Fruit fly (Drosophila melanogaster): ENCODE results near the gene klu.

klu gene

DNA sequence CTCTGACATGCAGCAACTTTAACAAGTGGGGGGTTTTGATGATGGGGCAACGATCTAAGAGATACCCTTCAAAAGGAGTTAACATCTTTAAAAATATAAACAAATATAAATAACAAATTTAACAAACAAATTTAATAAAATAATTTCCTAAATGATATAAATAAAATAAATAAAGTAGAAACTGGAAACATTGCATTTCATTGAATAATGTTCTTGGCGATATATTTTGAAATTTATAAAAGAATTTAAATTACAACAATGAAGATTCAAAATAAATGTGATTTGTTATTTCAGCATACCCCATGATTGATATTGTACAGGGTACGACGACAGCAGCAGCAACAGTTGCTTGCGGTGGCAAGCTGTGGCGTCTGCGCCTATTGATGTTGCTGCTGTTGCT lies 57.9 kb downstream of the klu start (continued):
- TF ChIP-seq CG6854 (GFP tag; optimal IDR thresholded peaks at IDR 0.05) = no peak
- peak; percentile 53 for TF ChIP-seq spab (GFP tag; optimal IDR thresholded peaks at IDR 0.05)
- peak; percentile 30; the same call in 1 of the 3 replicates for TF ChIP-seq eg (GFP tag; IDR thresholded peaks at IDR 0.05)
- TF ChIP-seq OdsH (GFP tag; optimal IDR thresholded peaks at IDR 0.05) = peak; percentile 56
- peak; percentile 40 to 61 for TF ChIP-seq ss (GFP tag; optimal IDR thresholded peaks at IDR 0.05)
- TF ChIP-seq CG8119 (GFP tag; IDR thresholded peaks at IDR 0.05) = peak; percentile 89
- peak; percentile 71 for TF ChIP-seq CG6276 (GFP tag; optimal IDR thresholded peaks at IDR 0.05)
- TF ChIP-seq CG34406 (GFP tag; optimal IDR thresholded peaks at IDR 0.05) = peak; percentile 64
- TF ChIP-seq Ets21C (GFP tag; optimal IDR thresholded peaks at IDR 0.05) = no peak
- peak; percentile 34 for TF ChIP-seq Met (GFP tag; optimal IDR thresholded peaks at IDR 0.05)
- peak; percentile 20 for TF ChIP-seq CG6792 (GFP tag; optimal IDR thresholded peaks at IDR 0.05)
- peak; percentile 81 for TF ChIP-seq CG15336 (GFP tag; IDR thresholded peaks at IDR 0.05)

- TF ChIP-seq CG11294 (GFP tag; IDR thresholded peaks at IDR 0.05) (no peak), CG15336 (GFP tag; IDR thresholded peaks at IDR 0.05) (no peak), CG32006 (GFP tag; optimal IDR thresholded peaks at IDR 0.05) (peak; percentile 18), salr (GFP tag; optimal IDR thresholded peaks at IDR 0.05) (peak in 1 of 2 experiments; percentile 5), Sox102F (GFP tag; optimal IDR thresholded peaks at IDR 0.05) (no peak), Gug (GFP tag; IDR thresholded peaks at IDR 0.05) (no peak), Eip78C (GFP tag) (peak; percentile 33)
Measured at dm6 chr3L:10949685-10950286, 59.2 kb downstream of the klu start.

dm6 chr3L:10946717-10947280 lies 62.2 kb downstream of the klu start:
- TF ChIP-seq achi (GFP tag; optimal IDR thresholded peaks at IDR 0.05) (peak; percentile 11), Hr4 (GFP tag; optimal IDR thresholded peaks at IDR 0.05) (peak; percentile 13), CG32006 (GFP tag; optimal IDR thresholded peaks at IDR 0.05) (peak; percentile 7), CG11902 (GFP tag; optimal IDR thresholded peaks at IDR 0.05) (no peak), pdm3 (GFP tag; optimal IDR thresholded peaks at IDR 0.05) (peak; percentile 20), OdsH (GFP tag; optimal IDR thresholded peaks at IDR 0.05) (peak; percentile 25), fkh (GFP tag; optimal IDR thresholded peaks at IDR 0.05) (no peak), CG6163 (GFP tag; IDR thresholded peaks at IDR 0.05) (0 out of 3 replicates have a peak, but pooled peaks have one; percentile 32), Met (GFP tag; optimal IDR thresholded peaks at IDR 0.05) (peak; percentile 2), dac (GFP tag; optimal IDR thresholded peaks at IDR 0.05) (no peak), Eip78C (GFP tag) (peak; percentile 81), CG15336 (GFP tag; IDR thresholded peaks at IDR 0.05) (peak; percentile 49), svp (GFP tag) (peak; percentile 37), CG8119 (GFP tag; IDR thresholded peaks at IDR 0.05) (peak; percentile 52; the same call in 2 of the 3 replicates), ss (GFP tag; optimal IDR thresholded peaks at IDR 0.05) (peak in 1 of 2 experiments; percentile 90), spab (GFP tag; optimal IDR thresholded peaks at IDR 0.05) (no peak), eg (GFP tag; IDR thresholded peaks at IDR 0.05) (peak; percentile 46; the same call in 1 of the 3 replicates), Gug (GFP tag; IDR thresholded peaks at IDR 0.05) (no peak), Sox15 (GFP tag; optimal IDR thresholded peaks at IDR 0.05) (no peak), Ets96B (tag; optimal IDR thresholded peaks at IDR 0.05) (peak; percentile 14), CG10669 (GFP tag; optimal IDR thresholded peaks at IDR 0.05) (no peak), CG34406 (GFP tag; optimal IDR thresholded peaks at IDR 0.05) (peak; percentile 8), CG10631 (GFP tag; optimal IDR thresholded peaks at IDR 0.05) (peak; percentile 25), acj6 (GFP tag; optimal IDR thresholded peaks at IDR 0.05) (no peak)

DNA sequence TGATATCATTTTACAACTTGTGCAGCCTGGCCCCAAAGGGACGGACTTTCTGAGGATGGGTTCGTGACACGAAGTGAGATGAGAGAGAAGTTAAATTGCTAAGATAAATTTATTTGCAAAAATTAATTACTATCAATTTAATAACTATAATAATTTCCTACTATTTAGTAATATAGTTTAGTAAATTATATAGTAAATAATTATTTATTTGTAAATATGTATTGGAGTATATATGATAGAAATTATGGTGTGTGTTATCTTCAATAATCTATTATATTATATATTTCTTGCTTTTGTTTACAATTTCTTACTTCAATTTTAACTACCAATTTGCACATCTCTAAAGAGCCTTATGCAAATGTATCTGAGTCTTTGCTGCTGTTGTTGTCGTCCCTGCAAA lies 66.4 kb downstream of the klu start:
- no peak for TF ChIP-seq CG11294 (GFP tag; IDR thresholded peaks at IDR 0.05)
- peak; percentile 63 for TF ChIP-seq CG8632 (GFP tag; optimal IDR thresholded peaks at IDR 0.05)
- peak; percentile 61 for TF ChIP-seq CG10631 (GFP tag; optimal IDR thresholded peaks at IDR 0.05)
- TF ChIP-seq spab (GFP tag; optimal IDR thresholded peaks at IDR 0.05) = peak; percentile 1
- TF ChIP-seq CG8119 (GFP tag; IDR thresholded peaks at IDR 0.05) = no peak
- TF ChIP-seq dsx (GFP tag; optimal IDR thresholded peaks at IDR 0.05; ENCODE audit: poor library complexity, severe bottlenecking) = peak; percentile 68
- no peak for TF ChIP-seq fd85E (GFP tag; optimal IDR thresholded peaks at IDR 0.05)
- TF ChIP-seq CG6276 (GFP tag; optimal IDR thresholded peaks at IDR 0.05) = no peak
- TF ChIP-seq Sox14 (GFP tag; optimal IDR thresholded peaks at IDR 0.05) = no peak
- TF ChIP-seq CG4318 (GFP tag; optimal IDR thresholded peaks at IDR 0.05) = no peak
- TF ChIP-seq dac (GFP tag; optimal IDR thresholded peaks at IDR 0.05) = no peak
- TF ChIP-seq Eip75B (GFP tag; optimal IDR thresholded peaks at IDR 0.05) = no peak
- peak in 1 of 2 experiments; percentile 41 for TF ChIP-seq salr (GFP tag; optimal IDR thresholded peaks at IDR 0.05)
- TF ChIP-seq CG11902 (GFP tag; optimal IDR thresholded peaks at IDR 0.05) = no peak
- TF ChIP-seq CG8319 (GFP tag; optimal IDR thresholded peaks at IDR 0.05) = no peak
- TF ChIP-seq svp (GFP tag) = peak; percentile 39
- no peak for TF ChIP-seq fd59A (GFP tag; optimal IDR thresholded peaks at IDR 0.05)
- TF ChIP-seq Eip93F (GFP tag; optimal IDR thresholded peaks at IDR 0.05) = no peak
- peak; percentile 58 for TF ChIP-seq CG9139 (GFP tag; optimal IDR thresholded peaks at IDR 0.05)
- peak; percentile 79 for TF ChIP-seq Eip78C (GFP tag)
- TF ChIP-seq Hr4 (GFP tag; optimal IDR thresholded peaks at IDR 0.05) = no peak
- TF ChIP-seq achi (GFP tag; optimal IDR thresholded peaks at IDR 0.05) = peak; percentile 60
- TF ChIP-seq Hr39 (GFP tag; optimal IDR thresholded peaks at IDR 0.05) = no peak
